Worm (Caenorhabditis elegans) whole organism, L2 larva: ENCODE results near the gene ddb-1.
A peak's percentile ranks its signal among the peaks of the same experiment; 100 is the strongest.

ENCODE experiments used
- C34F6.9 ChIP-seq: fragments of 150-350 bp; optimal IDR thresholded peaks from 2 replicates; lab custom pipeline; 2014; ENCODE audit warnings: missing biosample characterization, missing genetic modification characterization
- F13H6.1 ChIP-seq: sonication (generic microtip); optimal IDR thresholded peaks from 2 replicates; lab custom pipeline; 2016; ENCODE audit warnings: missing genetic modification characterization, missing compliant biosample characterization
- R02D3.7 ChIP-seq: fragments of 150-350 bp; optimal IDR thresholded peaks from 2 replicates; lab custom pipeline; 2014; ENCODE audit warnings: missing biosample characterization, missing genetic modification characterization
- Y55F3AM.14 ChIP-seq: fragments of 200-800 bp; sonication (Bioruptor generic); optimal IDR thresholded peaks from 2 replicates; lab custom pipeline; 2018; ENCODE audit warnings: mild to moderate bottlenecking, missing genetic modification characterization, missing compliant biosample characterization
- ZK546.5 ChIP-seq: sonication (generic microtip); optimal IDR thresholded peaks from 2 replicates; lab custom pipeline; 2017; ENCODE audit warnings: missing biosample characterization, missing genetic modification characterization
- alr-1 ChIP-seq: fragments of 150-350 bp; optimal IDR thresholded peaks from 2 replicates; lab custom pipeline; 2014; ENCODE audit warnings: missing biosample characterization, missing genetic modification characterization
- aly-2 ChIP-seq: fragments of 150-350 bp; optimal IDR thresholded peaks from 2 replicates; lab custom pipeline; 2014; ENCODE audit warnings: missing biosample characterization, missing genetic modification characterization
- ama-1 ChIP-seq: fragments of 150-350 bp; optimal IDR thresholded peaks from 2 replicates; lab custom pipeline; 2018; ENCODE audit warnings: inconsistent platforms
- blmp-1 ChIP-seq: sonication (generic microtip); optimal IDR thresholded peaks from 2 replicates; lab custom pipeline; 2017; ENCODE audit warnings: missing genetic modification characterization, mild to moderate bottlenecking, missing compliant biosample characterization, antibody characterized with exemption, moderate library complexity; ENCODE audit not compliant: insufficient read depth
- ceh-16 ChIP-seq: fragments of 150-350 bp; optimal IDR thresholded peaks from 2 replicates; lab custom pipeline; 2014; ENCODE audit warnings: missing biosample characterization, missing genetic modification characterization
- ceh-82 ChIP-seq: fragments of 150-350 bp; optimal IDR thresholded peaks from 2 replicates; lab custom pipeline; 2014; ENCODE audit warnings: missing biosample characterization, missing genetic modification characterization
- crh-2 ChIP-seq: sonication (generic microtip); optimal IDR thresholded peaks from 2 replicates; lab custom pipeline; 2017; ENCODE audit warnings: missing biosample characterization, missing genetic modification characterization
- dmd-4 ChIP-seq: sonication (generic microtip); optimal IDR thresholded peaks from 2 replicates; lab custom pipeline; 2017; ENCODE audit warnings: missing biosample characterization, missing genetic modification characterization
- egl-27 ChIP-seq: sonication (generic microtip); optimal IDR thresholded peaks from 3 replicates; lab custom pipeline; 2017; ENCODE audit warnings: missing biosample characterization, missing genetic modification reagents, missing genetic modification characterization
- elt-1 ChIP-seq: fragments of 150-350 bp; optimal IDR thresholded peaks from 2 replicates; lab custom pipeline; 2014; ENCODE audit warnings: missing biosample characterization, missing genetic modification characterization
- elt-3 ChIP-seq: sonication (generic microtip); optimal IDR thresholded peaks from 2 replicates; lab custom pipeline; 2017; ENCODE audit warnings: missing biosample characterization, missing genetic modification characterization
- fos-1 ChIP-seq: fragments of 150-350 bp; optimal IDR thresholded peaks from 2 replicates; lab custom pipeline; 2014; ENCODE audit warnings: missing biosample characterization, missing genetic modification characterization
- gmeb-1 ChIP-seq: fragments of 150-350 bp; optimal IDR thresholded peaks from 2 replicates; lab custom pipeline; 2014; ENCODE audit warnings: missing biosample characterization, missing genetic modification characterization
- lin-11 ChIP-seq: fragments of 150-350 bp; sonication (generic microtip); optimal IDR thresholded peaks from 2 replicates; lab custom pipeline; 2014; ENCODE audit warnings: missing biosample characterization, missing genetic modification characterization, inconsistent platforms, mixed read lengths
- lin-13 ChIP-seq: fragments of 150-350 bp; optimal IDR thresholded peaks from 2 replicates; lab custom pipeline; 2014; ENCODE audit warnings: missing biosample characterization, missing genetic modification reagents, missing genetic modification characterization
- lin-39 ChIP-seq: fragments of 150-350 bp; optimal IDR thresholded peaks from 2 replicates; lab custom pipeline; 2014; ENCODE audit warnings: missing biosample characterization, missing genetic modification reagents, missing genetic modification characterization
- lsy-2 ChIP-seq, 2 experiments: fragments of 150-350 bp in 1 of 2; sonication (generic microtip) in 1 of 2; optimal IDR thresholded peaks; 2 replicates each; lab custom pipeline; 2014 to 2017; ENCODE audit warnings: missing biosample characterization in 2 of 2, missing genetic modification characterization in 2 of 2
- mab-5 ChIP-seq: fragments of 150-350 bp; optimal IDR thresholded peaks from 2 replicates; lab custom pipeline; 2014; ENCODE audit warnings: missing biosample characterization, missing genetic modification characterization
- mbf-1 ChIP-seq: sonication (generic microtip); optimal IDR thresholded peaks from 2 replicates; lab custom pipeline; 2017; ENCODE audit warnings: missing biosample characterization, missing genetic modification characterization
- mdl-1 ChIP-seq, 2 experiments: fragments of 150-350 bp in 1 of 2; sonication (generic microtip) in 1 of 2; optimal IDR thresholded peaks; 2 replicates each; lab custom pipeline; 2017; ENCODE audit warnings: missing biosample characterization in 2 of 2, missing genetic modification characterization in 2 of 2
- nhr-10 ChIP-seq: sonication (generic microtip); optimal IDR thresholded peaks from 2 replicates; lab custom pipeline; 2017; ENCODE audit warnings: missing biosample characterization, missing genetic modification characterization
- nhr-11 ChIP-seq: fragments of 150-350 bp; optimal IDR thresholded peaks from 2 replicates; lab custom pipeline; 2014; ENCODE audit warnings: missing biosample characterization, missing genetic modification characterization
- nhr-12 ChIP-seq: fragments of 150-350 bp; optimal IDR thresholded peaks from 2 replicates; lab custom pipeline; 2014; ENCODE audit warnings: missing biosample characterization, missing genetic modification characterization
- nhr-129 ChIP-seq: fragments of 150-350 bp; optimal IDR thresholded peaks from 2 replicates; lab custom pipeline; 2014; ENCODE audit warnings: missing biosample characterization, missing genetic modification characterization
- nhr-21 ChIP-seq: fragments of 150-350 bp; optimal IDR thresholded peaks from 2 replicates; lab custom pipeline; 2014; ENCODE audit warnings: missing biosample characterization, missing genetic modification characterization
- nhr-23 ChIP-seq: fragments of 150-350 bp; optimal IDR thresholded peaks from 2 replicates; lab custom pipeline; 2014; ENCODE audit warnings: missing biosample characterization, missing genetic modification reagents, missing genetic modification characterization
- nhr-237 ChIP-seq: fragments of 150-350 bp; optimal IDR thresholded peaks from 2 replicates; lab custom pipeline; 2014; ENCODE audit warnings: missing biosample characterization, missing genetic modification characterization
- nhr-25 ChIP-seq: fragments of 150-350 bp; sonication (generic microtip); optimal IDR thresholded peaks from 3 replicates; lab custom pipeline; 2014; ENCODE audit warnings: missing biosample characterization, missing genetic modification characterization
- nhr-6 ChIP-seq: fragments of 150-350 bp; optimal IDR thresholded peaks from 2 replicates; lab custom pipeline; 2014; ENCODE audit warnings: missing biosample characterization, missing genetic modification characterization
- nhr-77 ChIP-seq: fragments of 150-350 bp; optimal IDR thresholded peaks from 2 replicates; lab custom pipeline; 2014; ENCODE audit warnings: missing biosample characterization, missing genetic modification characterization
- peb-1 ChIP-seq: fragments of 150-350 bp; optimal IDR thresholded peaks from 2 replicates; lab custom pipeline; 2014; ENCODE audit warnings: missing biosample characterization, missing genetic modification characterization
- sem-4 ChIP-seq: fragments of 150-350 bp; optimal IDR thresholded peaks from 2 replicates; lab custom pipeline; 2014; ENCODE audit warnings: missing biosample characterization, missing genetic modification reagents, missing genetic modification characterization
- skn-1 ChIP-seq: sonication (generic microtip); optimal IDR thresholded peaks from 2 replicates; lab custom pipeline; 2017; ENCODE audit warnings: missing biosample characterization, missing genetic modification characterization
- sma-3 ChIP-seq: sonication (generic microtip); optimal IDR thresholded peaks from 2 replicates; lab custom pipeline; 2016; ENCODE audit warnings: missing genetic modification reagents, missing genetic modification characterization, missing compliant biosample characterization
- sma-9 ChIP-seq, 2 experiments: fragments of 150-350 bp in 1 of 2; sonication (generic microtip) in 1 of 2; optimal IDR thresholded peaks; 2 replicates each; lab custom pipeline; 2014 to 2016; ENCODE audit warnings: missing genetic modification characterization in 2 of 2, mild to moderate bottlenecking in 1 of 2, missing biosample characterization in 1 of 2, missing compliant biosample characterization in 1 of 2, missing genetic modification reagents in 1 of 2, moderate library complexity in 1 of 2
- snpc-4 ChIP-seq: fragments of 150-350 bp; optimal IDR thresholded peaks from 2 replicates; lab custom pipeline; 2014; ENCODE audit warnings: missing biosample characterization, missing genetic modification characterization
- unc-39 ChIP-seq: fragments of 150-350 bp; optimal IDR thresholded peaks from 2 replicates; lab custom pipeline; 2014; ENCODE audit warnings: missing biosample characterization, missing genetic modification characterization
- unc-55 ChIP-seq: fragments of 150-350 bp; sonication (generic microtip); optimal IDR thresholded peaks from 3 replicates; lab custom pipeline; 2014; ENCODE audit warnings: missing biosample characterization, missing genetic modification reagents, missing genetic modification characterization
- unc-62 ChIP-seq: fragments of 150-350 bp; optimal IDR thresholded peaks from 2 replicates; lab custom pipeline; 2014; ENCODE audit warnings: missing biosample characterization, missing genetic modification reagents, missing genetic modification characterization
- zag-1 ChIP-seq: fragments of 150-350 bp; optimal IDR thresholded peaks from 2 replicates; lab custom pipeline; 2014; ENCODE audit warnings: missing biosample characterization, missing genetic modification characterization
- ztf-1 ChIP-seq: fragments of 200-800 bp; sonication (Bioruptor generic); conservative IDR thresholded peaks from 2 replicates; pipeline ENCODE4 v1.3.6; 2022; ENCODE audit warnings: missing genetic modification characterization, missing compliant biosample characterization
- ztf-11 ChIP-seq: sonication (generic microtip); optimal IDR thresholded peaks from 2 replicates; lab custom pipeline; 2017; ENCODE audit warnings: missing biosample characterization, missing genetic modification characterization
- ztf-4 ChIP-seq: fragments of 150-350 bp; optimal IDR thresholded peaks from 2 replicates; lab custom pipeline; 2014; ENCODE audit warnings: missing biosample characterization, missing genetic modification characterization

The ddb-1 gene

ce11 chrIV:12088898-12089297, 32.1 kb downstream of the ddb-1 start:
- TF ChIP-seq Y55F3AM.14 (peak; percentile 0), lsy-2 (tag; optimal IDR thresholded peaks at IDR 0.05; lab: Kevin White, UChicago) (peak in 1 of 2 experiments; percentile 48), nhr-237 (no peak), unc-55 (GFP tag; lab: Kevin White, UChicago) (peak; percentile 75), ceh-82 (tag; lab: Kevin White, UChicago) (no peak), C34F6.9 (tag; lab: Kevin White, UChicago) (peak; percentile 61), snpc-4 (tag; lab: Kevin White, UChicago) (no peak), sem-4 (peak; percentile 13), mab-5 (tag; lab: Kevin White, UChicago) (no peak), nhr-25 (tag; lab: Kevin White, UChicago) (peak; percentile 32), crh-2 (tag; lab: Kevin White, UChicago) (peak; percentile 80), lin-13 (GFP tag; lab: Kevin White, UChicago) (peak; percentile 15), nhr-129 (tag; lab: Kevin White, UChicago) (peak; percentile 94), blmp-1 (peak; percentile 65), ama-1 (no peak)

ce11 chrIV:12086498-12086897, 34.5 kb downstream of the ddb-1 start:
- TF ChIP-seq egl-27 (tag; lab: Kevin White, UChicago) (peak; percentile 49), lin-13 (GFP tag; lab: Kevin White, UChicago) (peak; percentile 62), C34F6.9 (tag; lab: Kevin White, UChicago) (peak; percentile 64), ztf-11 (no peak), nhr-77 (tag; lab: Kevin White, UChicago) (peak; percentile 30), lin-39 (tag; lab: Kevin White, UChicago) (no peak), lsy-2 (tag; optimal IDR thresholded peaks at IDR 0.05; lab: Kevin White, UChicago) (peak; percentile 26 to 59), nhr-237 (no peak), fos-1 (tag; lab: Kevin White, UChicago) (peak; percentile 51), F13H6.1 (peak; percentile 76), alr-1 (tag; lab: Kevin White, UChicago) (no peak), snpc-4 (tag; lab: Kevin White, UChicago) (no peak), ceh-16 (tag; lab: Kevin White, UChicago) (peak; percentile 79), unc-39 (tag; lab: Kevin White, UChicago) (no peak), ama-1 (no peak), nhr-6 (tag; lab: Kevin White, UChicago) (no peak), blmp-1 (peak; percentile 55), aly-2 (tag; lab: Kevin White, UChicago) (no peak), nhr-12 (tag; lab: Kevin White, UChicago) (no peak), sem-4 (peak; percentile 53), skn-1 (tag; lab: Kevin White, UChicago) (no peak), crh-2 (tag; lab: Kevin White, UChicago) (peak; percentile 77), elt-3 (tag; lab: Kevin White, UChicago) (no peak), sma-9 (GFP tag; optimal IDR thresholded peaks at IDR 0.05; lab: Kevin White, UChicago) (peak; percentile 67), sma-9 (tag; optimal IDR thresholded peaks at IDR 0.05; lab: Kevin White, UChicago) (no peak), nhr-129 (tag; lab: Kevin White, UChicago) (peak; percentile 95), nhr-11 (no peak), peb-1 (tag; lab: Kevin White, UChicago) (no peak), unc-55 (GFP tag; lab: Kevin White, UChicago) (no peak), mab-5 (tag; lab: Kevin White, UChicago) (no peak), unc-62 (GFP tag; lab: Kevin White, UChicago) (no peak), sma-3 (GFP tag; lab: Kevin White, UChicago) (peak; percentile 76), gmeb-1 (peak; percentile 70), ceh-82 (tag; lab: Kevin White, UChicago) (peak; percentile 37), ZK546.5 (tag; lab: Kevin White, UChicago) (no peak), R02D3.7 (no peak), mdl-1 (tag; optimal IDR thresholded peaks at IDR 0.05; lab: Kevin White, UChicago) (peak in 1 of 2 experiments; percentile 57), nhr-21 (peak; percentile 52), ztf-4 (tag; lab: Kevin White, UChicago) (no peak), nhr-10 (no peak), lin-11 (peak; percentile 10), nhr-25 (tag; lab: Kevin White, UChicago) (peak; percentile 50), zag-1 (tag; lab: Kevin White, UChicago) (peak; percentile 36), Y55F3AM.14 (peak; percentile 75), nhr-23 (tag; lab: Kevin White, UChicago) (no peak), ztf-1 (no peak), elt-1 (tag; lab: Kevin White, UChicago) (no peak), mbf-1 (tag; lab: Kevin White, UChicago) (no peak), dmd-4 (tag; lab: Kevin White, UChicago) (no peak)
